Worm (Caenorhabditis elegans): ENCODE results near the gene D2085.7.

- TF ChIP-seq fos-1 (tag; optimal IDR thresholded peaks at IDR 0.05): no peak
- TF ChIP-seq mdl-1 (tag; optimal IDR thresholded peaks at IDR 0.05): no peak
- no peak for TF ChIP-seq attf-4 (tag; optimal IDR thresholded peaks at IDR 0.05)
- TF ChIP-seq daf-19 (GFP tag; conservative IDR thresholded peaks at IDR 0.05): no peak
- no peak for TF ChIP-seq T20F7.1 (GFP tag; optimal IDR thresholded peaks at IDR 0.05)
- no peak for TF ChIP-seq dpl-1 (GFP tag; optimal IDR thresholded peaks at IDR 0.05)
- TF ChIP-seq ama-1 (optimal IDR thresholded peaks at IDR 0.05): no peak
- TF ChIP-seq daf-12 (tag; optimal IDR thresholded peaks at IDR 0.05): no peak
Measured at ce11 chrII:8691344-8691960, 50.3 kb downstream of the D2085.7 start, which contains the start of gene C34C6.3.
